Worm (Caenorhabditis elegans): Measurements from ENCODE around the gene T05B4.9.

DNA sequence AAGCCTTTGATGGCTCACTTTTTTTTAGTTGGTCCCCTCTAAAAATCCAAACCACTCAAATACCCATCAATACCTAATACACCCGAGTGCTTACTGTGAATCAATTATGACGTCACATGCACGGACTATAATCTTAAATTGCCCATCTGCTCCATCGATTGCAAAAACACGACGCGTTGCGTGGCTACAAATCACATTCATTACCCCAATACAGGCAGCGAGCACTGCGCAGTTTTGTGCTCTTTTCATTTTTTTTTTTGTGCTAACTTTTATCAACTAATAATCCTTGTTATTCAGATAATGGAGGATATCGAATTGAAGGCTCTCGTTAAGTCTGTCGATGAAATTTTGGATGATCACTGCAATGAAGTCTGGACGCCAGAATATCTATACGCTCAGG, 41.9 kb upstream of the T05B4.9 start, which contains the start of gene Y45G5AM.5:
- TF ChIP-seq ztf-4 (tag; optimal IDR thresholded peaks at IDR 0.05): no peak
- TF ChIP-seq blmp-1 (tag; optimal IDR thresholded peaks at IDR 0.05; ENCODE audit: insufficient read depth): no peak
- TF ChIP-seq skn-1 (tag; optimal IDR thresholded peaks at IDR 0.05): no peak
- no peak for TF ChIP-seq ama-1 (optimal IDR thresholded peaks at IDR 0.05)
- TF ChIP-seq alr-1 (tag; optimal IDR thresholded peaks at IDR 0.05): no peak
- no peak for TF ChIP-seq nhr-237 (tag; optimal IDR thresholded peaks at IDR 0.05)
- TF ChIP-seq ztf-11 (tag; optimal IDR thresholded peaks at IDR 0.05): no peak
- no peak for TF ChIP-seq aly-2 (tag; optimal IDR thresholded peaks at IDR 0.05)
- no peak for TF ChIP-seq zag-1 (tag; optimal IDR thresholded peaks at IDR 0.05)
